Fruit fly (Drosophila melanogaster): ENCODE measurements around the gene Noc1.

The Noc1 gene

dm6 chr3L:11124439-11124838 lies 49.9 kb downstream of the Noc1 start:
- TF ChIP-seq Eip75B (GFP tag; optimal IDR thresholded peaks at IDR 0.05) (no peak), Met (GFP tag; optimal IDR thresholded peaks at IDR 0.05) (peak; percentile 15), Ets96B (tag; optimal IDR thresholded peaks at IDR 0.05) (no peak), Eip78C (GFP tag) (peak; percentile 77), CG31627 (GFP tag; optimal IDR thresholded peaks at IDR 0.05) (no peak), Hr4 (GFP tag; optimal IDR thresholded peaks at IDR 0.05) (peak; percentile 43), acj6 (GFP tag; optimal IDR thresholded peaks at IDR 0.05) (no peak), CG6276 (GFP tag; optimal IDR thresholded peaks at IDR 0.05) (no peak), Sox14 (GFP tag; optimal IDR thresholded peaks at IDR 0.05) (no peak), CG11294 (GFP tag; IDR thresholded peaks at IDR 0.05) (no peak)

dm6 chr3L:11124841-11125240 lies 50.3 kb downstream of the Noc1 start:
- TF ChIP-seq cyc (GFP tag; optimal IDR thresholded peaks at IDR 0.05) (no peak), vri (GFP tag; optimal IDR thresholded peaks at IDR 0.05) (no peak), Lpt (GFP tag; optimal IDR thresholded peaks at IDR 0.05) (no peak), CG3032 (tag; optimal IDR thresholded peaks at IDR 0.05) (no peak), eg (GFP tag; IDR thresholded peaks at IDR 0.05) (no peak), svp (GFP tag) (peak; percentile 88), Eip78C (GFP tag) (no peak), CG6163 (GFP tag; IDR thresholded peaks at IDR 0.05) (no peak)

dm6 chr3L:11125636-11126532 lies 51.3 kb downstream of the Noc1 start:
- TF ChIP-seq fkh (GFP tag; optimal IDR thresholded peaks at IDR 0.05) (peak; percentile 8), CG11902 (GFP tag; optimal IDR thresholded peaks at IDR 0.05) (no peak)

Data from whole organism, prepupa.